Worm (Caenorhabditis elegans): ENCODE data around the gene T08H10.3.

DNA sequence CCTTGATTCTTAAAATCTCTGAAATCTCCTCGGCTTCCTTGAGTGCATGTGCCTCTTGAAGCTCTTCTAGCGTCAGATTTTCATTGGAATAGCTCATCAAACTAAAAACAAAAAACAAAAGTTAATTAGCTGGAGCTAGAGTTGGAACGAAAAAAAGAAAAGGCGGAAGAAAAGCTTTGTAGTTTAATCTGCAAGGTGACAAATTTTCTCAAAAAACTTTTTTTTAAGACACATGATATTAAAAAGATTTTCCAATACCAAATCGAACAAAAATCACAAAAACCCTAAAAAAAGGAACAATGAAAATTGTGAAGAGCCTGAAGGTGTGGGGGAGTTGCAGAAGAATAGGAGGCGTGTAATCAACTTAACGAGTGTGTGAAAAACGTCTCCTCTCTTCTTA, 16.5 kb upstream of the T08H10.3 start, which contains the start of gene gnrr-5:
- TF ChIP-seq dmd-4 (tag; optimal IDR thresholded peaks at IDR 0.05; ENCODE audit: borderline replicate concordance) (no peak), nfya-1 (tag; optimal IDR thresholded peaks at IDR 0.05) (no peak), ztf-16 (tag; optimal IDR thresholded peaks at IDR 0.05) (no peak)

All from whole organism, late embryonic.